Worm (Caenorhabditis elegans): ENCODE measurements around the gene F13H8.12.

The F13H8.12 gene

ce11 chrII:6283074-6283473 is 20.8 kb downstream of the F13H8.12 start, which contains the start of gene F13H8.1 (continued):
- TF ChIP-seq dmd-6 (GFP tag; IDR thresholded peaks at IDR 0.05), result peak; percentile 33; the same call in 1 of the 2 replicates
- no peak for TF ChIP-seq zip-2 (tag; optimal IDR thresholded peaks at IDR 0.05)
- no peak for TF ChIP-seq Y105C5A.15 (GFP tag; IDR thresholded peaks at IDR 0.05)
- no peak for TF ChIP-seq nhr-41 (GFP tag; IDR thresholded peaks at IDR 0.05)
- TF ChIP-seq zag-1 (tag; optimal IDR thresholded peaks at IDR 0.05), result no peak
- no peak for TF ChIP-seq pha-4 (GFP tag; IDR thresholded peaks at IDR 0.05)
- no peak for TF ChIP-seq pha-4 (tag; optimal IDR thresholded peaks at IDR 0.05)
- TF ChIP-seq lin-38 (GFP tag; IDR thresholded peaks at IDR 0.05), result no peak
- no peak for TF ChIP-seq ces-1 (GFP tag; optimal IDR thresholded peaks at IDR 0.05)
- no peak for TF ChIP-seq nhr-42 (GFP tag; IDR thresholded peaks at IDR 0.05)
- TF ChIP-seq nhr-11 (tag; optimal IDR thresholded peaks at IDR 0.05), result no peak
- TF ChIP-seq daf-16 (GFP tag; optimal IDR thresholded peaks at IDR 0.05), result no peak
- peak; percentile 76 for TF ChIP-seq daf-16 (tag; optimal IDR thresholded peaks at IDR 0.05)
- TF ChIP-seq zip-11 (GFP tag; IDR thresholded peaks at IDR 0.05), result no peak
- peak; percentile 64; the same call in 1 of the 2 replicates for TF ChIP-seq php-3 (GFP tag; IDR thresholded peaks at IDR 0.05)
- no peak for TF ChIP-seq rbr-2 (tag; optimal IDR thresholded peaks at IDR 0.05)
- TF ChIP-seq gei-8 (GFP tag; optimal IDR thresholded peaks at IDR 0.05), result no peak
- TF ChIP-seq hlh-11 (tag; optimal IDR thresholded peaks at IDR 0.05), result peak; percentile 58
- no peak for TF ChIP-seq dmd-8 (GFP tag; IDR thresholded peaks at IDR 0.05)
- no peak for TF ChIP-seq tag-97 (GFP tag; IDR thresholded peaks at IDR 0.05)
- no peak for TF ChIP-seq skn-1 (tag; optimal IDR thresholded peaks at IDR 0.05)
- no peak for TF ChIP-seq dmd-9 (GFP tag; IDR thresholded peaks at IDR 0.05)
- no peak for TF ChIP-seq cey-2 (tag; optimal IDR thresholded peaks at IDR 0.05; ENCODE audit: borderline replicate concordance, insufficient read depth)
- TF ChIP-seq Y5F2A.4 (GFP tag; optimal IDR thresholded peaks at IDR 0.05), result no peak
- TF ChIP-seq lir-3 (tag; optimal IDR thresholded peaks at IDR 0.05), result no peak
- no peak for TF ChIP-seq arid-1 (GFP tag; conservative IDR thresholded peaks at IDR 0.05)
- TF ChIP-seq ama-1 (optimal IDR thresholded peaks at IDR 0.05), result no peak
- TF ChIP-seq nhr-102 (tag; optimal IDR thresholded peaks at IDR 0.05), result no peak
- TF ChIP-seq set-16 (GFP tag; IDR thresholded peaks at IDR 0.05), result no peak
- no peak for TF ChIP-seq lin-1 (GFP tag; IDR thresholded peaks at IDR 0.05)
- TF ChIP-seq unc-130 (GFP tag; optimal IDR thresholded peaks at IDR 0.05), result no peak
- no peak for TF ChIP-seq duxl-1 (tag; optimal IDR thresholded peaks at IDR 0.05; ENCODE audit: poor library complexity)

- TF ChIP-seq unc-62 (GFP tag; optimal IDR thresholded peaks at IDR 0.05 in 1 of 2) (peak in 1 of 2 experiments; percentile 69), unc-62 (tag; optimal IDR thresholded peaks at IDR 0.05) (no peak), nhr-77 (tag; optimal IDR thresholded peaks at IDR 0.05) (no peak), nhr-25 (tag; optimal IDR thresholded peaks at IDR 0.05; ENCODE audit: borderline replicate concordance, insufficient read depth) (no peak), egl-27 (tag; optimal IDR thresholded peaks at IDR 0.05) (no peak), Y75B8A.6 (GFP tag; IDR thresholded peaks at IDR 0.05) (no peak), php-3 (GFP tag; IDR thresholded peaks at IDR 0.05) (no peak), Y48G9A.11 (GFP tag; IDR thresholded peaks at IDR 0.05) (no peak), vab-7 (GFP tag; IDR thresholded peaks at IDR 0.05) (no peak), fos-1 (tag; optimal IDR thresholded peaks at IDR 0.05) (no peak)
Observed at ce11 chrII:6286865-6287264, 24.5 kb downstream of the F13H8.12 start, which contains the start of gene F13H8.6. Gene F13H8.6, minus strand, starts transcription at chrII:6286965.

ce11 chrII:6288104-6288503 is 25.8 kb downstream of the F13H8.12 start:
- TF ChIP-seq T20F7.1 (GFP tag; optimal IDR thresholded peaks at IDR 0.05) (peak; percentile 32), mxl-3 (GFP tag; optimal IDR thresholded peaks at IDR 0.05) (no peak), aha-1 (tag) (peak; percentile 64)

Measured in whole organism, L4 larva.